Fruit fly (Drosophila melanogaster) whole organism, embryonic: ENCODE results near the gene CG42237.

ENCODE experiments used
- Bteb2 ChIP-seq: fragments of 200-800 bp; sonication (Bioruptor generic); optimal IDR thresholded peaks from 2 replicates; lab custom pipeline; 2016; ENCODE audit warnings: missing biosample characterization, missing genetic modification characterization
- CG10274 ChIP-seq: fragments of 200-800 bp; sonication (Bioruptor generic); optimal IDR thresholded peaks from 3 replicates; lab custom pipeline; 2017; ENCODE audit warnings: missing biosample characterization, mild to moderate bottlenecking, missing genetic modification characterization
- CG11695 ChIP-seq: fragments of 200-800 bp; sonication (Bioruptor generic); IDR thresholded peaks from 3 replicates; pipeline ENCODE4 v1.3.6; 2022; ENCODE audit warnings: missing biosample characterization, missing genetic modification characterization
- CG11723 ChIP-seq: fragments of 200-800 bp; sonication (Bioruptor generic); optimal IDR thresholded peaks from 2 replicates; lab custom pipeline; 2017; ENCODE audit warnings: missing biosample characterization, mild to moderate bottlenecking, missing genetic modification characterization
- CG12391 ChIP-seq: fragments of 200-800 bp; sonication (Bioruptor generic); optimal IDR thresholded peaks from 3 replicates; lab custom pipeline; 2018; ENCODE audit warnings: missing biosample characterization, mild to moderate bottlenecking, missing genetic modification characterization, moderate library complexity
- CG12744 ChIP-seq: fragments of 200-800 bp; sonication (Bioruptor generic); optimal IDR thresholded peaks from 2 replicates; lab custom pipeline; 2016; ENCODE audit warnings: missing biosample characterization, missing genetic modification characterization
- CG13287 ChIP-seq: fragments of 200-800 bp; sonication (Bioruptor generic); IDR thresholded peaks from 2 replicates; pipeline ENCODE4 v1.3.6; 2022; ENCODE audit warnings: missing biosample characterization, missing genetic modification characterization; ENCODE audit not compliant: partially characterized antibody
- CG13624 ChIP-seq: fragments of 200-800 bp; sonication (Bioruptor generic); optimal IDR thresholded peaks from 2 replicates; lab custom pipeline; 2016; ENCODE audit warnings: missing biosample characterization, missing genetic modification characterization
- CG15601 ChIP-seq: fragments of 200-800 bp; sonication (Bioruptor generic); optimal IDR thresholded peaks from 3 replicates; lab custom pipeline; 2019; ENCODE audit warnings: missing biosample characterization, mild to moderate bottlenecking, missing genetic modification characterization, moderate library complexity
- CG1647 ChIP-seq: fragments of 200-800 bp; sonication (Bioruptor generic); optimal IDR thresholded peaks from 3 replicates; lab custom pipeline; 2016; ENCODE audit warnings: missing biosample characterization, missing genetic modification characterization
- CG17829 ChIP-seq: fragments of 200-800 bp; optimal IDR thresholded peaks from 2 replicates; lab custom pipeline; 2019; ENCODE audit warnings: missing biosample characterization, mild to moderate bottlenecking, missing genetic modification characterization, moderate library complexity
- CG2116 ChIP-seq: fragments of 200-800 bp; sonication (Bioruptor generic); optimal IDR thresholded peaks from 3 replicates; lab custom pipeline; 2018; ENCODE audit warnings: missing biosample characterization, mild to moderate bottlenecking, missing genetic modification characterization
- CG2129 ChIP-seq: fragments of 200-800 bp; sonication (Bioruptor generic); IDR thresholded peaks from 2 replicates; pipeline ENCODE4 v1.3.6; 2022; ENCODE audit warnings: missing biosample characterization, missing genetic modification characterization; ENCODE audit not compliant: partially characterized antibody
- CG31224 ChIP-seq: fragments of 200-800 bp; sonication (Bioruptor generic); IDR thresholded peaks from 2 replicates; pipeline ENCODE4 v1.3.6; 2022; ENCODE audit warnings: missing biosample characterization, missing genetic modification characterization
- CG32767 ChIP-seq: fragments of 200-800 bp; sonication (Bioruptor generic); IDR thresholded peaks from 2 replicates; pipeline ENCODE4 v1.3.6; 2022; ENCODE audit warnings: missing biosample characterization, missing genetic modification characterization
- CG3281 ChIP-seq: fragments of 200-800 bp; sonication (Bioruptor generic); optimal IDR thresholded peaks from 3 replicates; lab custom pipeline; 2017; ENCODE audit warnings: missing biosample characterization, mild to moderate bottlenecking, missing genetic modification characterization
- CG34224 ChIP-seq: fragments of 200-800 bp; sonication (Bioruptor generic); IDR thresholded peaks from 3 replicates; pipeline ENCODE4 v1.3.6; 2022; ENCODE audit warnings: missing biosample characterization, missing genetic modification characterization; ENCODE audit not compliant: partially characterized antibody
- CG42726 ChIP-seq: fragments of 200-800 bp; sonication (Bioruptor generic); IDR thresholded peaks from 2 replicates; pipeline ENCODE4 v1.3.6; 2022; ENCODE audit warnings: missing biosample characterization, missing genetic modification characterization; ENCODE audit not compliant: partially characterized antibody
- CG4282 ChIP-seq: fragments of 200-800 bp; sonication (Bioruptor generic); optimal IDR thresholded peaks from 2 replicates; lab custom pipeline; 2016; ENCODE audit warnings: missing biosample characterization, missing genetic modification characterization
- CG4730 ChIP-seq: fragments of 200-800 bp; sonication (Bioruptor generic); IDR thresholded peaks from 2 replicates; pipeline ENCODE4 v1.3.6; 2022; ENCODE audit warnings: missing biosample characterization, missing genetic modification characterization
- CG5953 ChIP-seq: fragments of 200-800 bp; sonication (Bioruptor generic); IDR thresholded peaks from 2 replicates; pipeline ENCODE4 v1.3.6; 2022; ENCODE audit warnings: missing biosample characterization, missing genetic modification characterization
- CG6654 ChIP-seq: fragments of 200-800 bp; sonication (Bioruptor generic); optimal IDR thresholded peaks from 2 replicates; lab custom pipeline; 2017; ENCODE audit warnings: missing biosample characterization, mild to moderate bottlenecking, missing genetic modification characterization
- CG7745 ChIP-seq: fragments of 200-800 bp; sonication (Bioruptor generic); optimal IDR thresholded peaks from 2 replicates; lab custom pipeline; 2018; ENCODE audit warnings: missing biosample characterization, mild to moderate bottlenecking, missing genetic modification characterization, moderate library complexity
- CG7987 ChIP-seq: fragments of 200-800 bp; sonication (Bioruptor generic); optimal IDR thresholded peaks from 2 replicates; lab custom pipeline; 2018; ENCODE audit warnings: missing biosample characterization, mild to moderate bottlenecking, missing genetic modification characterization, moderate library complexity
- CkIIα-i1 ChIP-seq: fragments of 200-800 bp; sonication (Bioruptor generic); IDR thresholded peaks from 2 replicates; pipeline ENCODE4 v1.3.6; 2022; ENCODE audit warnings: missing biosample characterization, missing genetic modification characterization
- Dip2 ChIP-seq: fragments of 200-800 bp; sonication (Bioruptor generic); IDR thresholded peaks from 2 replicates; pipeline ENCODE4 v1.3.6; 2022; ENCODE audit warnings: missing biosample characterization, missing genetic modification characterization
- E2f1 ChIP-seq: fragments of 200-800 bp; sonication (Bioruptor generic); IDR thresholded peaks from 2 replicates; pipeline ENCODE4 v1.3.6; 2022; ENCODE audit warnings: missing biosample characterization, missing genetic modification characterization
- Gsc ChIP-seq: fragments of 200-800 bp; sonication (Bioruptor generic); IDR thresholded peaks from 2 replicates; pipeline ENCODE4 v1.3.6; 2022; ENCODE audit warnings: missing biosample characterization, missing genetic modification characterization
- Hmx ChIP-seq: fragments of 200-800 bp; sonication (Bioruptor generic); optimal IDR thresholded peaks from 2 replicates; lab custom pipeline; 2016; ENCODE audit warnings: missing biosample characterization, missing genetic modification characterization
- Hr39 ChIP-seq: fragments of >200 bp; optimal IDR thresholded peaks from 2 replicates; lab custom pipeline; 2017
- Max ChIP-seq: fragments of 200-800 bp; sonication (Bioruptor generic); optimal IDR thresholded peaks from 2 replicates; lab custom pipeline; 2016; ENCODE audit warnings: missing biosample characterization, mild to moderate bottlenecking, missing genetic modification characterization
- Nf-YA ChIP-seq: fragments of 200-800 bp; sonication (Bioruptor generic); IDR thresholded peaks from 2 replicates; pipeline ENCODE4 v1.3.6; 2022; ENCODE audit warnings: missing biosample characterization, missing genetic modification characterization
- Rx ChIP-seq: fragments of 200-800 bp; sonication (Bioruptor generic); IDR thresholded peaks from 2 replicates; pipeline ENCODE4 v1.3.6; 2022; ENCODE audit warnings: missing biosample characterization, missing genetic modification characterization
- Scr ChIP-seq: fragments of 200-800 bp; sonication (Bioruptor generic); IDR thresholded peaks from 2 replicates; pipeline ENCODE4 v1.3.6; 2022; ENCODE audit warnings: missing biosample characterization, missing genetic modification characterization; ENCODE audit not compliant: partially characterized antibody
- TFAM ChIP-seq: fragments of 200-800 bp; sonication (Bioruptor generic); optimal IDR thresholded peaks from 2 replicates; lab custom pipeline; 2017; ENCODE audit warnings: missing biosample characterization, missing genetic modification characterization, inconsistent platforms
- Xbp1 ChIP-seq: fragments of 200-800 bp; sonication (Bioruptor generic); optimal IDR thresholded peaks from 3 replicates; lab custom pipeline; 2016; ENCODE audit warnings: missing biosample characterization, mild to moderate bottlenecking, missing genetic modification characterization
- abd-A ChIP-seq: fragments of 200-800 bp; sonication (Bioruptor generic); optimal IDR thresholded peaks from 3 replicates; lab custom pipeline; 2019; ENCODE audit warnings: missing biosample characterization, mild to moderate bottlenecking, missing genetic modification characterization, moderate library complexity
- aop ChIP-seq: fragments of 200-800 bp; sonication (Bioruptor generic); IDR thresholded peaks from 2 replicates; pipeline ENCODE4 v1.3.6; 2022; ENCODE audit warnings: missing biosample characterization, missing genetic modification characterization
- chif ChIP-seq, 2 experiments: fragments of 200-800 bp; sonication (Bioruptor generic); optimal IDR thresholded peaks; 3 replicates each; lab custom pipeline; 2016; ENCODE audit warnings: missing biosample characterization in 2 of 2, missing genetic modification characterization in 2 of 2
- dati ChIP-seq: fragments of 200-800 bp; sonication (Bioruptor generic); IDR thresholded peaks from 2 replicates; pipeline ENCODE4 v1.3.6; 2022; ENCODE audit warnings: missing biosample characterization, missing genetic modification characterization
- dm ChIP-seq: fragments of 200-800 bp; sonication (Bioruptor generic); optimal IDR thresholded peaks from 3 replicates; lab custom pipeline; 2016; ENCODE audit warnings: missing biosample characterization, missing genetic modification characterization
- dysf ChIP-seq: fragments of 200-800 bp; sonication (Bioruptor generic); IDR thresholded peaks from 3 replicates; pipeline ENCODE4 v1.3.6; 2022; ENCODE audit warnings: missing biosample characterization, missing genetic modification characterization
- hkb ChIP-seq, 2 experiments: fragments of 200-800 bp in 1 of 2; fragments of >200 bp in 1 of 2; sonication (Bioruptor generic) in 1 of 2; IDR thresholded peaks in 1 of 2; optimal IDR thresholded peaks in 1 of 2; 2 replicates each; pipeline versions ENCODE4 v1.3.6 to Lab custom; 2017 to 2022; ENCODE audit warnings: missing biosample characterization in 1 of 2, missing genetic modification characterization in 1 of 2
- jing ChIP-seq: fragments of 200-800 bp; sonication (Bioruptor generic); optimal IDR thresholded peaks from 2 replicates; lab custom pipeline; 2018; ENCODE audit warnings: missing biosample characterization, mild to moderate bottlenecking, missing genetic modification characterization
- lbe ChIP-seq: fragments of 200-800 bp; sonication (Bioruptor generic); optimal IDR thresholded peaks from 2 replicates; lab custom pipeline; 2016; ENCODE audit warnings: missing biosample characterization, mild to moderate bottlenecking, missing genetic modification characterization
- sima ChIP-seq: fragments of 200-800 bp; sonication (Bioruptor generic); optimal IDR thresholded peaks from 2 replicates; lab custom pipeline; 2016; ENCODE audit warnings: missing biosample characterization, missing genetic modification characterization
- sisA ChIP-seq: fragments of 200-800 bp; sonication (Bioruptor generic); IDR thresholded peaks from 2 replicates; pipeline ENCODE4 v1.3.6; 2022; ENCODE audit warnings: missing biosample characterization, missing genetic modification characterization
- slp2 ChIP-seq: fragments of 200-800 bp; sonication (Bioruptor generic); optimal IDR thresholded peaks from 2 replicates; lab custom pipeline; 2016; ENCODE audit warnings: missing biosample characterization, missing genetic modification characterization
- tgo ChIP-seq: fragments of 200-800 bp; sonication (Bioruptor generic); IDR thresholded peaks from 3 replicates; pipeline ENCODE4 v1.3.6; 2022; ENCODE audit warnings: missing biosample characterization, missing genetic modification characterization
- trem ChIP-seq: fragments of 200-800 bp; optimal IDR thresholded peaks from 3 replicates; lab custom pipeline; 2019; ENCODE audit warnings: missing biosample characterization, mild to moderate bottlenecking, missing genetic modification characterization, moderate library complexity
- tup ChIP-seq: fragments of 200-800 bp; sonication (Bioruptor generic); optimal IDR thresholded peaks from 2 replicates; lab custom pipeline; 2016; ENCODE audit warnings: missing biosample characterization, mild to moderate bottlenecking, missing genetic modification characterization, moderate library complexity

The CG42237 gene

DNA sequence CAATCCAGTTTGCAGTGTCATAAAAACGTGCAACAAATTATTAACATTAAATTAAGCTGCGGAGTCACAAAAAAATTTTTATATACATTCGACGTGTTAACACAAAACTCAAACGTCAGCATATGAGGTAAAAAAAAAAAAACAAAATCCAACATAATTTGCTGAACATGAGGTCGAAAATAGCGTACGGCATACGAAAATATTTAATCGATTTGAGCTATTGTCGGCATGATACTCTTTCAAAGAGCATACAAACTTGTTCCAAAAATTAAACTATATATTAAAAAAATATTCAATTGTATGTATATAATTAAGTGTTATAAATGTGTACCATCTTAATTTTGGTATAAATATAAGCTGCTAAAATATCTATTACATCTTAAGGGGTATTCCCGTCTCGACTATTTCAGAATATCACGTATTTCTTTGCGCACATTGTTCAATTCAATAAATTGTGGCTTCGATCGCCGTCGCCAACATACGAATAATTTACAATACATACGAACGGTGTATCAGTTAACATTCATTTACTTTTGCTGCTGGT is 5.3 kb upstream of the CG42237 start (continued):
- TF ChIP-seq CG5953 (no peak), aop (GFP tag; lab: Robert Waterston, UW) (no peak), E2f1 (peak; percentile 43), CG12744 (GFP tag; lab: Kevin White, UChicago) (no peak), CG4730 (GFP tag; lab: Robert Waterston, UW) (0 out of 2 replicates have a peak, but pooled peaks have one; percentile 13), CG7745 (tag; lab: Kevin White, UChicago) (no peak), Gsc (GFP tag; lab: Robert Waterston, UW) (no peak), sisA (GFP tag; lab: Robert Waterston, UW) (peak; percentile 47; the same call in 1 of the 2 replicates), CkIIα-i1 (GFP tag; lab: Robert Waterston, UW) (no peak), CG11723 (GFP tag; lab: Kevin White, UChicago) (no peak), Hr39 (lab: Kevin White, UChicago) (no peak), dm (no peak), slp2 (GFP tag; lab: Kevin White, UChicago) (no peak), Nf-YA (GFP tag; lab: Robert Waterston, UW) (0 out of 2 replicates have a peak, but pooled peaks have one; percentile 28), tup (no peak), CG3281 (GFP tag; lab: Kevin White, UChicago) (peak; percentile 17), CG7987 (GFP tag; lab: Kevin White, UChicago) (no peak), CG17829 (tag; lab: Kevin White, UChicago) (peak; percentile 33), Bteb2 (no peak), CG11695 (peak; percentile 61; the same call in 2 of the 3 replicates), lbe (GFP tag; lab: Kevin White, UChicago) (no peak), TFAM (GFP tag; lab: Kevin White, UChicago) (no peak), trem (no peak), chif (GFP tag; optimal IDR thresholded peaks at IDR 0.05; lab: Kevin White, UChicago) (no peak), CG2129 (GFP tag; lab: Robert Waterston, UW) (no peak), abd-A (tag; lab: Kevin White, UChicago) (no peak), CG10274 (GFP tag; lab: Kevin White, UChicago) (no peak), CG1647 (no peak), CG13624 (GFP tag; lab: Kevin White, UChicago) (no peak), jing (GFP tag; lab: Kevin White, UChicago) (no peak), CG31224 (no peak), tgo (peak; percentile 71; the same call in 2 of the 3 replicates), CG2116 (GFP tag; lab: Kevin White, UChicago) (no peak), CG32767 (GFP tag; lab: Robert Waterston, UW) (no peak), Xbp1 (GFP tag; lab: Kevin White, UChicago) (peak; percentile 9), CG15601 (tag; lab: Kevin White, UChicago) (no peak), CG42726 (GFP tag; lab: Robert Waterston, UW) (no peak), dati (no peak), Rx (0 out of 2 replicates have a peak, but pooled peaks have one; percentile 4), Hmx (GFP tag; lab: Kevin White, UChicago) (no peak), CG12391 (tag; lab: Kevin White, UChicago) (peak; percentile 68), Dip2 (GFP tag; lab: Robert Waterston, UW) (no peak), Max (no peak), Scr (no peak), CG34224 (GFP tag; lab: Robert Waterston, UW) (no peak), dysf (GFP tag; lab: Robert Waterston, UW) (peak; percentile 75), CG13287 (GFP tag; lab: Robert Waterston, UW) (no peak), CG6654 (GFP tag; lab: Kevin White, UChicago) (no peak), hkb (optimal IDR thresholded peaks at IDR 0.05; lab: Kevin White, UChicago) (no peak), hkb (GFP tag; IDR thresholded peaks at IDR 0.05; lab: Robert Waterston, UW) (peak; percentile 63; the same call in 1 of the 2 replicates), sima (no peak), CG4282 (GFP tag; lab: Kevin White, UChicago) (no peak)
